Worm (Caenorhabditis elegans): ENCODE measurements around the gene sdz-13.

DNA sequence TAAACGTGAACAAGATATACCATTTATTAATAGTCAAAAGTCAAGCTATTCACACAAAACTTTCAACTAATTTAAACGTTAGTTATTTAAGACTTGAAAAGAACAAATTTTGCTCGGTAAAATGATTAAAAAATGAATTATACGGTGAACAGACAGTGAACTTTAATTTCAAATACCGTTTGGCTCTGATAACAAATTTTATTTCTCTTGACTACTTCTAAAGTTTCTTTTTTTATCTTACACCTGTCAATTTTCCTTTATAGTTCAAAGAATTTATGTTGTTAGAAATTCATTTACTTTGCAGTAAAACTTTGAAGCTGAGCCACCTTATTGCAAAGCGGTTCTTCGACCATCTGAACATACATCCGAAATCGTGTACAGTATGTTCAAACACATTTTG is 35.9 kb upstream of the sdz-13 start, which contains the start of gene ZK593.3:
- TF ChIP-seq W03F9.2 (tag; optimal IDR thresholded peaks at IDR 0.05): no peak
- TF ChIP-seq dao-5 (tag; optimal IDR thresholded peaks at IDR 0.05): no peak

Measured in whole organism, L4/young adult.